Worm (Caenorhabditis elegans) whole organism, young adult: ENCODE results near the gene Y38H6C.4.

ENCODE experiments used
- B0261.1 ChIP-seq: sonication (generic microtip); optimal IDR thresholded peaks from 2 replicates; lab custom pipeline; 2016; ENCODE audit warnings: mild to moderate bottlenecking, missing genetic modification characterization, moderate library complexity, missing compliant biosample characterization
- C17E4.6 ChIP-seq: fragments of 200-800 bp; sonication (Bioruptor generic); IDR thresholded peaks from 2 replicates; pipeline ENCODE4 v1.3.6; 2022; ENCODE audit warnings: missing genetic modification reagents, missing genetic modification characterization, missing compliant biosample characterization
- D2030.7 ChIP-seq: fragments of 200-800 bp; sonication (Bioruptor generic); IDR thresholded peaks from 2 replicates; pipeline ENCODE4 v1.3.6; 2022; ENCODE audit warnings: missing genetic modification reagents, missing genetic modification characterization, missing compliant biosample characterization
- F23B12.7 ChIP-seq: sonication (generic microtip); optimal IDR thresholded peaks from 2 replicates; lab custom pipeline; 2017; ENCODE audit warnings: missing genetic modification characterization, mild to moderate bottlenecking, missing compliant biosample characterization, antibody characterized with exemption, moderate library complexity; ENCODE audit not compliant: insufficient read depth
- Y53F4B.3 ChIP-seq: fragments of 200-800 bp; sonication (Bioruptor generic); IDR thresholded peaks from 2 replicates; pipeline ENCODE4 v1.3.6; 2022; ENCODE audit warnings: missing genetic modification reagents, missing genetic modification characterization, missing compliant biosample characterization
- akir-1 ChIP-seq: fragments of 200-800 bp; sonication (Bioruptor generic); optimal IDR thresholded peaks from 2 replicates; lab custom pipeline; 2018; ENCODE audit warnings: mild to moderate bottlenecking, missing genetic modification characterization, moderate library complexity, missing compliant biosample characterization
- athp-1 ChIP-seq: sonication (generic microtip); optimal IDR thresholded peaks from 2 replicates; lab custom pipeline; 2017; ENCODE audit warnings: mild to moderate bottlenecking, missing genetic modification characterization, missing compliant biosample characterization
- attf-3 ChIP-seq: fragments of 200-800 bp; sonication (Bioruptor generic); conservative IDR thresholded peaks from 2 replicates; pipeline ENCODE4 v1.3.6; 2022; ENCODE audit warnings: missing genetic modification reagents, missing genetic modification characterization, missing compliant biosample characterization
- ccch-3 ChIP-seq: fragments of 200-800 bp; sonication (Bioruptor generic); optimal IDR thresholded peaks from 2 replicates; lab custom pipeline; 2018; ENCODE audit warnings: mild to moderate bottlenecking, missing genetic modification characterization, missing compliant biosample characterization
- ceh-91 ChIP-seq: fragments of 200-800 bp; sonication (Bioruptor generic); IDR thresholded peaks from 2 replicates; pipeline ENCODE4 v1.3.6; 2022; ENCODE audit warnings: missing genetic modification reagents, missing genetic modification characterization, missing compliant biosample characterization
- chd-7 ChIP-seq: sonication (generic microtip); optimal IDR thresholded peaks from 2 replicates; lab custom pipeline; 2016; ENCODE audit warnings: mild to moderate bottlenecking, missing genetic modification characterization, moderate library complexity, missing compliant biosample characterization
- egl-18 ChIP-seq: fragments of 200-800 bp; sonication (Bioruptor generic); IDR thresholded peaks from 2 replicates; pipeline ENCODE4 v1.3.6; 2022; ENCODE audit warnings: missing genetic modification reagents, missing genetic modification characterization, missing compliant biosample characterization
- egrh-3 ChIP-seq: fragments of 200-800 bp; sonication (Bioruptor generic); IDR thresholded peaks from 2 replicates; pipeline ENCODE4 v1.3.6; 2022; ENCODE audit warnings: missing genetic modification reagents, missing genetic modification characterization, missing compliant biosample characterization
- ets-4 ChIP-seq: fragments of 200-800 bp; sonication (Bioruptor generic); optimal IDR thresholded peaks from 2 replicates; lab custom pipeline; 2018; ENCODE audit warnings: mild to moderate bottlenecking, missing genetic modification characterization, missing compliant biosample characterization
- him-1 ChIP-seq: sonication (generic microtip); optimal IDR thresholded peaks from 2 replicates; lab custom pipeline; 2016; ENCODE audit warnings: missing genotype, missing genetic modification reagents, missing genetic modification characterization, missing compliant biosample characterization
- hmg-1.2 ChIP-seq: fragments of 200-800 bp; sonication (Bioruptor generic); IDR thresholded peaks from 2 replicates; pipeline ENCODE4 v1.3.6; 2022; ENCODE audit warnings: missing genetic modification reagents, missing genetic modification characterization, missing compliant biosample characterization
- hsf-1 ChIP-seq: fragments of 200-800 bp; sonication (Bioruptor generic); IDR thresholded peaks from 2 replicates; pipeline ENCODE4 v1.3.6; 2022; ENCODE audit warnings: missing genetic modification reagents, missing genetic modification characterization, missing compliant biosample characterization
- let-526 ChIP-seq: fragments of 200-800 bp; sonication (Bioruptor generic); IDR thresholded peaks from 2 replicates; pipeline ENCODE4 v1.3.6; 2022; ENCODE audit warnings: missing genetic modification reagents, missing genetic modification characterization, missing compliant biosample characterization
- lin-54 ChIP-seq: fragments of 200-800 bp; sonication (Bioruptor generic); optimal IDR thresholded peaks from 2 replicates; lab custom pipeline; 2018; ENCODE audit warnings: mild to moderate bottlenecking, missing genetic modification characterization, missing compliant biosample characterization
- lsl-1 ChIP-seq: fragments of 200-800 bp; sonication (Bioruptor generic); optimal IDR thresholded peaks from 2 replicates; lab custom pipeline; 2018; ENCODE audit warnings: mild to moderate bottlenecking, missing genetic modification characterization, moderate library complexity, missing compliant biosample characterization
- mcd-1 ChIP-seq: fragments of 200-800 bp; sonication (Bioruptor generic); IDR thresholded peaks from 2 replicates; pipeline ENCODE4 v1.3.6; 2022; ENCODE audit warnings: missing genetic modification reagents, missing genetic modification characterization, missing compliant biosample characterization
- nfya-1 ChIP-seq: sonication (generic microtip); optimal IDR thresholded peaks from 2 replicates; lab custom pipeline; 2017; ENCODE audit warnings: antibody characterized with exemption, missing compliant biosample characterization, missing genetic modification characterization, borderline replicate concordance; ENCODE audit not compliant: insufficient read depth
- nfya-2 ChIP-seq: fragments of 200-800 bp; sonication (Bioruptor generic); IDR thresholded peaks from 2 replicates; pipeline ENCODE4 v1.3.6; 2022; ENCODE audit warnings: missing genetic modification reagents, missing genetic modification characterization, missing compliant biosample characterization
- nhr-179 ChIP-seq: sonication (generic microtip); optimal IDR thresholded peaks from 2 replicates; lab custom pipeline; 2016; ENCODE audit warnings: mild to moderate bottlenecking, missing genetic modification characterization, missing compliant biosample characterization
- rec-8 ChIP-seq, 2 experiments: sonication (generic microtip); optimal IDR thresholded peaks; 2 replicates each; lab custom pipeline; 2016; ENCODE audit warnings: mild to moderate bottlenecking in 2 of 2, missing genetic modification characterization in 2 of 2, missing genetic modification reagents in 2 of 2, missing genotype in 2 of 2, missing biosample characterization in 1 of 2, missing compliant biosample characterization in 1 of 2, moderate library complexity in 1 of 2
- repo-1 ChIP-seq: sonication (generic microtip); optimal IDR thresholded peaks from 2 replicates; lab custom pipeline; 2017; ENCODE audit warnings: mild to moderate bottlenecking, missing genetic modification characterization, missing compliant biosample characterization
- rpc-1 ChIP-seq, 2 experiments: fragments of 150-350 bp in 1 of 2; sonication (generic microtip) in 1 of 2; optimal IDR thresholded peaks; 2 replicates each; lab custom pipeline; 2014 to 2018; ENCODE audit warnings: missing biosample characterization in 1 of 2, missing genetic modification characterization in 1 of 2, missing genetic modification reagents in 1 of 2, missing genotype in 1 of 2
- sdz-38 ChIP-seq: sonication (generic microtip); optimal IDR thresholded peaks from 2 replicates; lab custom pipeline; 2016; ENCODE audit warnings: missing genotype, missing genetic modification characterization, missing compliant biosample characterization
- snpc-1.3 ChIP-seq: sonication (generic microtip); optimal IDR thresholded peaks from 2 replicates; lab custom pipeline; 2017; ENCODE audit warnings: missing genetic modification characterization, mild to moderate bottlenecking, missing compliant biosample characterization, antibody characterized with exemption, moderate library complexity, missing genotype, missing genetic modification reagents; ENCODE audit not compliant: insufficient read depth
- sptf-2 ChIP-seq: fragments of 200-800 bp; sonication (Bioruptor generic); optimal IDR thresholded peaks from 2 replicates; lab custom pipeline; 2018; ENCODE audit warnings: mild to moderate bottlenecking, missing genetic modification characterization, missing compliant biosample characterization
- unc-130 ChIP-seq: sonication (generic microtip); optimal IDR thresholded peaks from 2 replicates; lab custom pipeline; 2016; ENCODE audit warnings: missing genetic modification reagents, missing genetic modification characterization, missing compliant biosample characterization
- zim-3 ChIP-seq: sonication (generic microtip); optimal IDR thresholded peaks from 2 replicates; lab custom pipeline; 2017; ENCODE audit warnings: mild to moderate bottlenecking, missing genetic modification characterization, moderate library complexity, missing compliant biosample characterization
- ztf-22 ChIP-seq: fragments of 200-800 bp; sonication (Bioruptor generic); optimal IDR thresholded peaks from 2 replicates; lab custom pipeline; 2018; ENCODE audit warnings: mild to moderate bottlenecking, missing genetic modification characterization, moderate library complexity, missing compliant biosample characterization

Y38H6C.4 gene

DNA sequence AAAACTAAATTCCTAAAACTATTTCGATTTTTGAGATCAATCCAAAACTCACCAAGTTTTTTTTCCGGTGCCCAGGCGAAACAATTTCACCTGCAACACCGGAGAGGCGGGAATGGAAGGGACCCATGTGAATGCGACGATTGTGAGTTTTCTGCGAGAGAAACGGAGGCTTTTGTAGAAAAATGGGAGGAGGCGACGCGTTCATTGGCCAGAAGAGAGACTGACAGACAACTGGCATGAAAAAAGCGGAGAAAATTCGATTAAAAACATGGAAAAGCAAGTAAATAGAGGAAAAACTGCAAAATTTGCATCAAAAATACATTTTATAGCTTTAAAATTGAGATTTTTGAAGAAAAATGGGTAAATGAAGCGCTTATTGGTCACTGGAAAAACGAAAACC is 29.1 kb downstream of the Y38H6C.4 start, which contains the start of gene B0250.7:
Gene B0250.7, minus strand, starts transcription at position 232 of the 400 bp plus-strand sequence.
- TF ChIP-seq C17E4.6 (GFP tag; lab: Robert Waterston, UW) (no peak), ceh-91 (GFP tag; lab: Robert Waterston, UW) (no peak), lin-54 (GFP tag; lab: Kevin White, UChicago) (no peak), hsf-1 (no peak)

ce11 chrV:20475029-20475428 is 29.9 kb downstream of the Y38H6C.4 start:
- TF ChIP-seq attf-3 (GFP tag; lab: Robert Waterston, UW), result no peak
- no peak for TF ChIP-seq ets-4 (GFP tag; lab: Kevin White, UChicago)
- no peak for TF ChIP-seq C17E4.6 (GFP tag; lab: Robert Waterston, UW)
- no peak for TF ChIP-seq lsl-1
- no peak for TF ChIP-seq egrh-3
- TF ChIP-seq him-1 (tag; lab: Kevin White, UChicago), result no peak
- TF ChIP-seq, all 124 proteins: peak for 0

ce11 chrV:20470385-20470784 is 34.5 kb downstream of the Y38H6C.4 start, which contains the start of gene B0250.8:
B0250.8 (minus strand) TSS chrV:20470485.
- TF ChIP-seq nfya-2 (no peak), D2030.7 (GFP tag; lab: Robert Waterston, UW) (no peak), chd-7 (tag; lab: Kevin White, UChicago) (no peak), akir-1 (GFP tag; lab: Kevin White, UChicago) (no peak), rpc-1 (optimal IDR thresholded peaks at IDR 0.05; lab: Kevin White, UChicago) (no peak), rpc-1 (tag; optimal IDR thresholded peaks at IDR 0.05; lab: Kevin White, UChicago) (no peak), nfya-1 (no peak), Y53F4B.3 (GFP tag; lab: Robert Waterston, UW) (no peak), zim-3 (tag; lab: Kevin White, UChicago) (no peak), him-1 (tag; lab: Kevin White, UChicago) (no peak), egrh-3 (no peak)

- TF ChIP-seq hmg-1.2 (GFP tag; lab: Robert Waterston, UW) (peak; percentile 78), nhr-179 (tag; lab: Kevin White, UChicago) (no peak), ztf-22 (GFP tag; lab: Kevin White, UChicago) (no peak)
Measured at ce11 chrV:20464778-20465177, 40.1 kb downstream of the Y38H6C.4 start.

- TF ChIP-seq repo-1 (tag; lab: Kevin White, UChicago) (no peak), egrh-3 (no peak), sdz-38 (no peak), Y53F4B.3 (GFP tag; lab: Robert Waterston, UW) (no peak), F23B12.7 (tag; lab: Kevin White, UChicago) (no peak), B0261.1 (tag; lab: Kevin White, UChicago) (no peak), lsl-1 (no peak), sptf-2 (GFP tag; lab: Kevin White, UChicago) (no peak), akir-1 (GFP tag; lab: Kevin White, UChicago) (no peak), unc-130 (no peak), nhr-179 (tag; lab: Kevin White, UChicago) (no peak), mcd-1 (GFP tag; lab: Robert Waterston, UW) (no peak), ccch-3 (GFP tag; lab: Kevin White, UChicago) (no peak), rec-8 (tag; optimal IDR thresholded peaks at IDR 0.05; lab: Kevin White, UChicago) (no peak), egl-18 (GFP tag; lab: Robert Waterston, UW) (no peak), let-526 (GFP tag; lab: Robert Waterston, UW) (no peak), athp-1 (tag; lab: Kevin White, UChicago) (no peak), snpc-1.3 (tag; lab: Kevin White, UChicago) (no peak)
Measured at ce11 chrV:20460808-20461207, 44.1 kb downstream of the Y38H6C.4 start, which contains the start of gene B0250.18. B0250.18 (minus strand) TSS chrV:20460908.
